Worm (Caenorhabditis elegans) whole organism, L4 larva: ENCODE data around the gene C24B5.4.

Experiments
- F49E8.2 ChIP-seq: sonication (generic microtip); optimal IDR thresholded peaks from 2 replicates; lab custom pipeline; 2016; ENCODE audit warnings: missing compliant biosample characterization, mild to moderate bottlenecking, missing genetic modification characterization, borderline replicate concordance
- cey-2 ChIP-seq: sonication (generic microtip); optimal IDR thresholded peaks from 3 replicates; lab custom pipeline; 2017; ENCODE audit warnings: missing genetic modification characterization, mild to moderate bottlenecking, missing compliant biosample characterization, antibody characterized with exemption, borderline replicate concordance; ENCODE audit not compliant: insufficient read depth
- ctbp-1 ChIP-seq: fragments of 200-800 bp; sonication (Bioruptor generic); IDR thresholded peaks from 2 replicates; pipeline ENCODE4 v1.3.6; 2022; ENCODE audit warnings: missing genetic modification reagents, missing genetic modification characterization, missing compliant biosample characterization
- hif-1 ChIP-seq, 2 experiments: sonication (generic microtip); optimal IDR thresholded peaks; 2 replicates each; lab custom pipeline; 2016 to 2017; ENCODE audit warnings: missing compliant biosample characterization in 2 of 2, missing genetic modification characterization in 2 of 2, missing genetic modification reagents in 2 of 2, missing genotype in 2 of 2, mild to moderate bottlenecking in 1 of 2
- nhr-111 ChIP-seq: fragments of 200-800 bp; sonication (Bioruptor generic); optimal IDR thresholded peaks from 2 replicates; lab custom pipeline; 2018; ENCODE audit warnings: mild to moderate bottlenecking, missing genetic modification characterization, missing compliant biosample characterization
- nhr-77 ChIP-seq: fragments of 150-350 bp; optimal IDR thresholded peaks from 2 replicates; lab custom pipeline; 2014; ENCODE audit warnings: missing biosample characterization, missing genetic modification characterization
- unc-39 ChIP-seq: sonication (generic microtip); optimal IDR thresholded peaks from 2 replicates; lab custom pipeline; 2017; ENCODE audit warnings: missing biosample characterization, missing genetic modification characterization
- unc-62 ChIP-seq, 3 experiments: fragments of 150-350 bp in 1 of 3; sonication (generic microtip); optimal IDR thresholded peaks in 2 of 3; peaks in 1 of 3; 1 replicate in 1 of 3; 2 replicates in 2 of 3; lab custom pipeline; 2014 to 2017; ENCODE audit warnings: missing biosample characterization in 3 of 3, missing genetic modification characterization in 3 of 3, missing genetic modification reagents in 3 of 3, missing genotype in 1 of 3

- TF ChIP-seq ctbp-1 (GFP tag; lab: Robert Waterston, UW) (no peak), cey-2 (tag; lab: Kevin White, UChicago) (no peak), hif-1 (tag; optimal IDR thresholded peaks at IDR 0.05; lab: Kevin White, UChicago) (no peak), F49E8.2 (tag; lab: Kevin White, UChicago) (no peak), nhr-111 (no peak), unc-62 (GFP tag; optimal IDR thresholded peaks at IDR 0.05 in 1 of 2; lab: Kevin White, UChicago) (no peak), unc-62 (tag; optimal IDR thresholded peaks at IDR 0.05; lab: Kevin White, UChicago) (no peak), nhr-77 (no peak), unc-39 (no peak)
Observed at ce11 chrV:9157597-9157996, 39.5 kb downstream of the C24B5.4 start.
